Fruit fly (Drosophila melanogaster): ENCODE results near the gene CG34001.
A peak's percentile ranks its signal among the peaks of the same experiment; 100 is the strongest.

Gene CG34001

DNA sequence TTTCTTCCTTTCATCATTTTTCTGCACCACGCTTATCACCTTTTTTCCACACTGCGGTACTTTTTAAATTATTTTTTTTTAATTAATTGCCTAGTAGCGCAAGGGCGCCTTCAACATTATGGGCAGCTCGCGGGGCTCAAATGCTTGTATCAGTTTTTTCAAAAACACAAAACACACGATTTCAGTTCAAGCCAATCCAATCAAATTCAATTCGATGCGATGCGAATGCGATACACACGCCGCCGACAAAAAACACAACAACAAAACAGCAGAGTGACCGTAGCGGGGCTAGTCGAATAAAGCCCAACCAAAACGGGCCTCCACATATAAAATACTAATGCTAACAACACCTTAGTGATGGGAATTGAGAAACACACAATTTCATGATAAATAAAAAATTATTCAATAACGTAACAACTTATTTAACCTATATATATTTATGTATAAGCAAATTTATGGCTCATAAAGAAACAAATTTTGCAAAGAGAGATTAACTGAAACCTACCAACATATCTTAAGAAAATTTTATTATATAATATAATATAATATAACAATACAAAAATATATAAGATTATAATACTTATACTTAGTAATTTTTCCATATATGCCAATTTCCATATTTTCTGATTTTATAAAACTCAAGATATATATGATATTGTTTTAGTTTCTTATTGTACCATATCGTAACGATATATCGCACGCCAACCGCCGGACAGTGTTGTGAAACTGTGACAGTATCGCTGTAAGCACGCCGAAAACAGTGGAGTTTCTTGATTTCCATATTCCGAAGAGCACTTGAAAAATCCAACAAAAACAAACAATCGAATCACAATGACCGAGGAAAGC lies 30.1 kb downstream of the CG34001 start, which contains the start of the genes CG32066 and CG8003 (continued):
- no peak for TF ChIP-seq Ets96B (tag; optimal IDR thresholded peaks at IDR 0.05)
- TF ChIP-seq CG8319 (GFP tag; optimal IDR thresholded peaks at IDR 0.05), result no peak
- no peak for TF ChIP-seq CG11294 (GFP tag; IDR thresholded peaks at IDR 0.05)
- peak; percentile 28 for TF ChIP-seq CG16779 (tag; optimal IDR thresholded peaks at IDR 0.05)
- TF ChIP-seq lz (GFP tag; optimal IDR thresholded peaks at IDR 0.05), result peak; percentile 21
- TF ChIP-seq CG3919 (GFP tag; optimal IDR thresholded peaks at IDR 0.05), result peak; percentile 26
- peak; percentile 29 for TF ChIP-seq OdsH (GFP tag; optimal IDR thresholded peaks at IDR 0.05)
- peak; percentile 5 to 44 for TF ChIP-seq ss (GFP tag; optimal IDR thresholded peaks at IDR 0.05)
- TF ChIP-seq pdm3 (GFP tag; optimal IDR thresholded peaks at IDR 0.05), result no peak
- TF ChIP-seq Sox15 (GFP tag; optimal IDR thresholded peaks at IDR 0.05), result no peak
- TF ChIP-seq acj6 (GFP tag; optimal IDR thresholded peaks at IDR 0.05), result no peak
- TF ChIP-seq Eip78C (GFP tag), result peak; percentile 78
- TF ChIP-seq topi (GFP tag; optimal IDR thresholded peaks at IDR 0.05), result peak; percentile 43
- peak; percentile 26 for TF ChIP-seq CG6808 (GFP tag; optimal IDR thresholded peaks at IDR 0.05)
- TF ChIP-seq net (GFP tag; optimal IDR thresholded peaks at IDR 0.05), result peak; percentile 29
- TF ChIP-seq Sox14 (GFP tag; optimal IDR thresholded peaks at IDR 0.05), result peak; percentile 3
- TF ChIP-seq Eip75B (GFP tag; optimal IDR thresholded peaks at IDR 0.05), result peak; percentile 30
- TF ChIP-seq CG11902 (GFP tag; optimal IDR thresholded peaks at IDR 0.05), result no peak
- peak; percentile 4 for TF ChIP-seq Hr39 (GFP tag; optimal IDR thresholded peaks at IDR 0.05)
- TF ChIP-seq CG15336 (GFP tag; IDR thresholded peaks at IDR 0.05), result peak; percentile 24; the same call in 1 of the 2 replicates
- TF ChIP-seq CG34406 (GFP tag; optimal IDR thresholded peaks at IDR 0.05), result no peak
- TF ChIP-seq CG9139 (GFP tag; optimal IDR thresholded peaks at IDR 0.05), result peak; percentile 42
- peak; percentile 0 for TF ChIP-seq CG8632 (GFP tag; optimal IDR thresholded peaks at IDR 0.05)
- TF ChIP-seq CG6163 (GFP tag; IDR thresholded peaks at IDR 0.05), result peak; percentile 49; the same call in 1 of the 3 replicates
- TF ChIP-seq achi (GFP tag; optimal IDR thresholded peaks at IDR 0.05), result peak; percentile 38
- TF ChIP-seq CG31627 (GFP tag; optimal IDR thresholded peaks at IDR 0.05), result no peak
- TF ChIP-seq Gug (GFP tag; IDR thresholded peaks at IDR 0.05), result no peak
- no peak for TF ChIP-seq CG1621 (tag; optimal IDR thresholded peaks at IDR 0.05)
- TF ChIP-seq fd85E (GFP tag; optimal IDR thresholded peaks at IDR 0.05), result no peak
- TF ChIP-seq svp (GFP tag), result peak; percentile 74
- TF ChIP-seq CG8119 (GFP tag; IDR thresholded peaks at IDR 0.05), result peak; percentile 44; the same call in 1 of the 3 replicates
- TF ChIP-seq spab (GFP tag; optimal IDR thresholded peaks at IDR 0.05), result no peak
- peak; percentile 32 for TF ChIP-seq esn (GFP tag; optimal IDR thresholded peaks at IDR 0.05)
- no peak for TF ChIP-seq CG11762 (GFP tag; optimal IDR thresholded peaks at IDR 0.05; ENCODE audit: insufficient read depth)

DNA sequence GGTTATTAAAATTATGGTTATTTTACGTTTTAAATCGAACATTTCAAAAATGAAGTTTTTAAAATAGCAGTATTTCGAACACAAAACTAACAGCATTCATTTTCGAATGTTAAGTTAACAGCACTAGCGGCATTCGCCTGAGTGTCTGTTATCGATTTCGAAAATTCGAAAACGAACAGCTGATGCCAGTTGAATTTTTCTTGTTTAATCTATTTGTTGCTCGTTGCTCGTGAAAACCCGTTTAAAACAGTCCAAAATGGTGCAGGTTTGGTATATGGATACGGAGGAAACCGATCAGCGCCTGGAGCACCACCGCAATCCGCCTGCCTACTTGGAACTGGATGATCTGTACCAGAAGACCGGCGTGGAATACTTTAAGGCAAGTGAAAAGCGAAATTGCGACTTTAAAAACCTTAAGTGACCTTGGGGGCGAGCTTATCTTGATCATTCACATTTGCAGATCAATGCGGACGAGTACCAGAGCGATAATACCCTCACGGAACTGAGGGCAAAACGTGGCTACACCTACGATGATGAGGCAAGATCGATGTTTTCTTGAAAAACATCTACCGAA lies 32.4 kb downstream of the CG34001 start, which contains the start of gene Adi1:
Adi1 (plus strand) TSS at position 187 of the 574 bp plus-strand sequence.
- TF ChIP-seq CG8119 (GFP tag; IDR thresholded peaks at IDR 0.05), result no peak
- TF ChIP-seq svp (GFP tag), result peak; percentile 97

DNA sequence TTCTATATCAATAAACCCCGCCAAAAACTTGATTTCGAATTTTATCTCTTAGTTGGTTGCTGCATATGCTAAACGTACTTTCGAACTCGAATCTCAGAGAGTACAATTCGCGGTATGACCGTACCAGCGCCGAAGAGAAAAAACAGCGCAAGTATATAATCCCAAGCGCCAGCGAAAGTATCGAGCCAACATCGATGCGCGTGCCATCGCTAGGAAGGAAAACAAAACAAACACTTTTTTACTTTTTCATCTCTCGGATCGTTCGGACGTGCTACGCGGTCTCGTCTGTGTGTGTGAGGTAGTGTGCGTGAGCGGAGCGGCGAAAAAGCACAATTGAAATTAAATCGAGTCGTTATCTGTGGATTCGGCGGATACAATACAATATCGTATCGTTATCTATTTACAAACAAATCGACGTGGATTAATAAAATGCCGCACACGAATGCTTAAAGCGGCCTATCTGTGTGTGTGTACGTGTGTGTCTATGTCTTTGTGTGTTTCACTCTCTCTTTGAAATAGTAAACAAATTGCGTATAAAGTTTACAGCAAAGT lies 33.7 kb downstream of the CG34001 start, which contains the start of gene simj:
simj (plus strand) TSS at position 229 of the 552 bp plus-strand sequence.
- TF ChIP-seq CG4318 (GFP tag; optimal IDR thresholded peaks at IDR 0.05) (no peak), achi (GFP tag; optimal IDR thresholded peaks at IDR 0.05) (peak; percentile 4), spab (GFP tag; optimal IDR thresholded peaks at IDR 0.05) (no peak), Eip78C (GFP tag) (peak; percentile 86), eg (GFP tag; IDR thresholded peaks at IDR 0.05) (peak; percentile 81), CG32006 (GFP tag; optimal IDR thresholded peaks at IDR 0.05) (no peak), Ets96B (tag; optimal IDR thresholded peaks at IDR 0.05) (peak; percentile 36), lz (GFP tag; optimal IDR thresholded peaks at IDR 0.05) (peak; percentile 39), CG8632 (GFP tag; optimal IDR thresholded peaks at IDR 0.05) (peak; percentile 13), esn (GFP tag; optimal IDR thresholded peaks at IDR 0.05) (peak; percentile 24), Lpt (GFP tag; optimal IDR thresholded peaks at IDR 0.05) (no peak), CG3919 (GFP tag; optimal IDR thresholded peaks at IDR 0.05) (peak; percentile 40), Eip75B (GFP tag; optimal IDR thresholded peaks at IDR 0.05) (peak; percentile 48), fkh (GFP tag; optimal IDR thresholded peaks at IDR 0.05) (peak; percentile 96), dac (GFP tag; optimal IDR thresholded peaks at IDR 0.05) (no peak), CG6808 (GFP tag; optimal IDR thresholded peaks at IDR 0.05) (peak; percentile 42), Met (GFP tag; optimal IDR thresholded peaks at IDR 0.05) (peak; percentile 44), CG10669 (GFP tag; optimal IDR thresholded peaks at IDR 0.05) (no peak), CG9139 (GFP tag; optimal IDR thresholded peaks at IDR 0.05) (peak; percentile 27), Smox (GFP tag; optimal IDR thresholded peaks at IDR 0.05) (peak; percentile 28), CG31627 (GFP tag; optimal IDR thresholded peaks at IDR 0.05) (no peak), Hr39 (GFP tag; optimal IDR thresholded peaks at IDR 0.05) (no peak), CG11902 (GFP tag; optimal IDR thresholded peaks at IDR 0.05) (no peak), CG3032 (tag; optimal IDR thresholded peaks at IDR 0.05) (peak; percentile 22)
